Fruit fly (Drosophila melanogaster) whole organism, pupa: ENCODE data around the gene CG16736.
A peak's percentile ranks its signal among the peaks of the same experiment; 100 is the strongest.

Source experiments
- CG10348 ChIP-seq: fragments of 200-800 bp; sonication (Bioruptor generic); IDR thresholded peaks from 2 replicates; pipeline ENCODE4 v1.3.6; 2022; ENCODE audit warnings: missing biosample characterization, missing genetic modification characterization
- CG12605 ChIP-seq: fragments of 200-800 bp; sonication (Bioruptor generic); IDR thresholded peaks from 2 replicates; pipeline ENCODE4 v1.3.6; 2022; ENCODE audit warnings: missing biosample characterization, missing genetic modification characterization
- CG13204 ChIP-seq: fragments of 200-800 bp; sonication (Bioruptor generic); optimal IDR thresholded peaks from 2 replicates; lab custom pipeline; 2018; ENCODE audit warnings: missing biosample characterization, mild to moderate bottlenecking, missing genetic modification characterization, moderate library complexity
- CG14655 ChIP-seq: fragments of 200-800 bp; sonication (Bioruptor generic); optimal IDR thresholded peaks from 3 replicates; lab custom pipeline; 2017; ENCODE audit warnings: mild to moderate bottlenecking, missing biosample characterization, missing genetic modification reagents, missing genetic modification characterization
- CG15710 ChIP-seq: fragments of 200-800 bp; sonication (Bioruptor generic); optimal IDR thresholded peaks from 2 replicates; lab custom pipeline; 2018; ENCODE audit warnings: missing biosample characterization, mild to moderate bottlenecking, missing genetic modification characterization, moderate library complexity
- CG17806 ChIP-seq: fragments of 200-800 bp; sonication (Bioruptor generic); optimal IDR thresholded peaks from 2 replicates; lab custom pipeline; 2018; ENCODE audit warnings: missing biosample characterization, mild to moderate bottlenecking, missing genetic modification characterization, moderate library complexity
- CG32121 ChIP-seq: fragments of 200-800 bp; sonication (Bioruptor generic); IDR thresholded peaks from 2 replicates; pipeline ENCODE4 v1.3.6; 2022; ENCODE audit warnings: missing biosample characterization, missing genetic modification characterization
- CG34367 ChIP-seq: fragments of 200-800 bp; sonication (Bioruptor generic); optimal IDR thresholded peaks from 2 replicates; lab custom pipeline; 2018; ENCODE audit warnings: missing biosample characterization, mild to moderate bottlenecking, missing genetic modification characterization
- CG4496 ChIP-seq: fragments of 200-800 bp; sonication (Bioruptor generic); IDR thresholded peaks from 3 replicates; pipeline ENCODE4 v1.3.6; 2022; ENCODE audit warnings: missing biosample characterization, missing genetic modification characterization
- CG8159 ChIP-seq: fragments of 200-800 bp; sonication (Bioruptor generic); optimal IDR thresholded peaks from 3 replicates; lab custom pipeline; 2018; ENCODE audit warnings: missing biosample characterization, mild to moderate bottlenecking, missing genetic modification characterization, moderate library complexity
- CG8301 ChIP-seq: fragments of 200-800 bp; sonication (Bioruptor generic); optimal IDR thresholded peaks from 2 replicates; lab custom pipeline; 2018; ENCODE audit warnings: missing biosample characterization, mild to moderate bottlenecking, missing genetic modification characterization
- CG9948 ChIP-seq: fragments of 200-800 bp; sonication (Bioruptor generic); optimal IDR thresholded peaks from 2 replicates; lab custom pipeline; 2018; ENCODE audit warnings: missing biosample characterization, mild to moderate bottlenecking, missing genetic modification characterization, moderate library complexity
- D1 ChIP-seq: fragments of 200-800 bp; sonication (Bioruptor generic); optimal IDR thresholded peaks from 2 replicates; lab custom pipeline; 2018; ENCODE audit warnings: missing biosample characterization, mild to moderate bottlenecking, missing genetic modification characterization, moderate library complexity
- EcR ChIP-seq: fragments of 200-800 bp; sonication (Bioruptor generic); optimal IDR thresholded peaks from 3 replicates; lab custom pipeline; 2019; ENCODE audit warnings: missing biosample characterization, missing genetic modification characterization, mild to moderate bottlenecking, moderate library complexity, missing genetic modification reagents
- Ets98B ChIP-seq: fragments of 200-800 bp; sonication (Bioruptor generic); IDR thresholded peaks from 2 replicates; pipeline ENCODE4 v1.3.6; 2022; ENCODE audit warnings: missing biosample characterization, missing genetic modification characterization
- Pif1A ChIP-seq: fragments of 200-800 bp; sonication (Bioruptor generic); optimal IDR thresholded peaks from 3 replicates; lab custom pipeline; 2016; ENCODE audit warnings: missing biosample characterization, missing genetic modification characterization
- Pif1B ChIP-seq: fragments of 200-800 bp; sonication (Bioruptor generic); optimal IDR thresholded peaks from 3 replicates; lab custom pipeline; 2016; ENCODE audit warnings: missing biosample characterization, missing genetic modification characterization
- Snoo ChIP-seq: fragments of 200-800 bp; sonication (Bioruptor generic); optimal IDR thresholded peaks from 3 replicates; lab custom pipeline; 2017; ENCODE audit warnings: missing biosample characterization, mild to moderate bottlenecking, missing genetic modification characterization, inconsistent platforms
- fd96Ca ChIP-seq: fragments of 200-800 bp; sonication (Bioruptor generic); IDR thresholded peaks from 3 replicates; pipeline ENCODE4 v1.3.6; 2022; ENCODE audit warnings: missing biosample characterization, missing genetic modification characterization
- gl ChIP-seq: fragments of 200-800 bp; sonication (Bioruptor generic); optimal IDR thresholded peaks from 2 replicates; lab custom pipeline; 2018; ENCODE audit warnings: missing biosample characterization, mild to moderate bottlenecking, missing genetic modification characterization
- rn ChIP-seq: fragments of 200-800 bp; sonication (Bioruptor generic); IDR thresholded peaks from 2 replicates; pipeline ENCODE4 v1.3.6; 2022; ENCODE audit warnings: missing biosample characterization, missing genetic modification characterization

The CG16736 gene

dm6 chr3R:9258252-9259225, 1.0 kb upstream of the CG16736 start, which contains the start of the genes Ibf2 and Ibf1:
Ibf2 (minus strand) TSS chr3R:9258501.
Ibf1 (plus strand) TSS chr3R:9258964.
- no peak for TF ChIP-seq CG13204
- no peak for TF ChIP-seq CG34367 (tag; lab: Kevin White, UChicago)
- TF ChIP-seq, all 21 proteins: peak for 0

dm6 chr3R:9254798-9255197, 2.7 kb downstream of the CG16736 start, which contains the start of gene CG16734:
CG16734 (plus strand) TSS chr3R:9255052.
- TF ChIP-seq CG17806 (tag; lab: Kevin White, UChicago) (no peak), CG8159 (no peak), CG12605 (GFP tag; lab: Robert Waterston, UW) (no peak), gl (tag; lab: Kevin White, UChicago) (no peak), CG34367 (tag; lab: Kevin White, UChicago) (no peak), rn (GFP tag; lab: Robert Waterston, UW) (no peak), EcR (GFP tag; lab: Kevin White, UChicago) (no peak), CG13204 (no peak)
- TF ChIP-seq, all 21 proteins: peak for 0

- TF ChIP-seq CG34367 (tag; lab: Kevin White, UChicago) (no peak), CG10348 (no peak), CG14655 (no peak), CG4496 (GFP tag; lab: Robert Waterston, UW) (no peak), EcR (GFP tag; lab: Kevin White, UChicago) (no peak), CG8301 (tag; lab: Kevin White, UChicago) (no peak), CG17806 (tag; lab: Kevin White, UChicago) (no peak)
Measured at dm6 chr3R:9251543-9251942, 6.0 kb downstream of the CG16736 start, which contains the start of gene St2. St2 (plus strand) TSS chr3R:9251843.

- TF ChIP-seq CG13204 = no peak
- TF ChIP-seq CG8301 (tag; lab: Kevin White, UChicago) = peak; percentile 85
- TF ChIP-seq rn (GFP tag; lab: Robert Waterston, UW) = peak; percentile 27; the same call in 1 of the 2 replicates
- TF ChIP-seq EcR (GFP tag; lab: Kevin White, UChicago) = no peak
- TF ChIP-seq CG32121 (GFP tag; lab: Robert Waterston, UW) = peak; percentile 84
- peak; percentile 85 for TF ChIP-seq CG12605 (GFP tag; lab: Robert Waterston, UW)
- peak; percentile 47 for TF ChIP-seq gl (tag; lab: Kevin White, UChicago)
- TF ChIP-seq CG14655 = peak; percentile 90
- peak; percentile 77 for TF ChIP-seq CG9948 (tag; lab: Kevin White, UChicago)
- TF ChIP-seq CG17806 (tag; lab: Kevin White, UChicago) = peak; percentile 76
- TF ChIP-seq CG4496 (GFP tag; lab: Robert Waterston, UW) = peak; percentile 93
- TF ChIP-seq Ets98B (GFP tag; lab: Robert Waterston, UW) = peak; percentile 91
- peak; percentile 66 for TF ChIP-seq CG8159
- peak; percentile 73 for TF ChIP-seq D1 (tag; lab: Kevin White, UChicago)
- TF ChIP-seq Snoo (tag; lab: Kevin White, UChicago) = peak; percentile 81
- TF ChIP-seq Pif1A = peak; percentile 77
- TF ChIP-seq Pif1B (GFP tag; lab: Kevin White, UChicago) = peak; percentile 71
- TF ChIP-seq CG34367 (tag; lab: Kevin White, UChicago) = peak; percentile 61
- TF ChIP-seq fd96Ca (GFP tag; lab: Robert Waterston, UW) = peak; percentile 78
- no peak for TF ChIP-seq CG10348
- peak; percentile 67 for TF ChIP-seq CG15710 (tag; lab: Kevin White, UChicago)
Measured at dm6 chr3R:9250868-9251267, 6.6 kb downstream of the CG16736 start.

- TF ChIP-seq CG10348 = no peak
- no peak for TF ChIP-seq CG8301 (tag; lab: Kevin White, UChicago)
- no peak for TF ChIP-seq CG14655
- no peak for TF ChIP-seq CG17806 (tag; lab: Kevin White, UChicago)
- TF ChIP-seq CG4496 (GFP tag; lab: Robert Waterston, UW) = no peak
- TF ChIP-seq rn (GFP tag; lab: Robert Waterston, UW) = no peak
- no peak for TF ChIP-seq CG13204
- no peak for TF ChIP-seq D1 (tag; lab: Kevin White, UChicago)
- TF ChIP-seq Ets98B (GFP tag; lab: Robert Waterston, UW) = no peak
- TF ChIP-seq CG9948 (tag; lab: Kevin White, UChicago) = no peak
- no peak for TF ChIP-seq CG8159
- TF ChIP-seq Pif1A = no peak
- no peak for TF ChIP-seq CG12605 (GFP tag; lab: Robert Waterston, UW)
- TF ChIP-seq CG32121 (GFP tag; lab: Robert Waterston, UW) = no peak
- no peak for TF ChIP-seq gl (tag; lab: Kevin White, UChicago)
- TF ChIP-seq, all 21 proteins: peak for 0
Measured at dm6 chr3R:9249736-9250044, 7.8 kb downstream of the CG16736 start.

- TF ChIP-seq CG34367 (tag; lab: Kevin White, UChicago) (no peak), Pif1A (no peak), Pif1B (GFP tag; lab: Kevin White, UChicago) (no peak), Ets98B (GFP tag; lab: Robert Waterston, UW) (no peak), CG10348 (no peak), gl (tag; lab: Kevin White, UChicago) (no peak), CG8301 (tag; lab: Kevin White, UChicago) (peak; percentile 61), CG15710 (tag; lab: Kevin White, UChicago) (peak; percentile 38), Snoo (tag; lab: Kevin White, UChicago) (peak; percentile 36), CG32121 (GFP tag; lab: Robert Waterston, UW) (no peak), CG9948 (tag; lab: Kevin White, UChicago) (no peak), CG17806 (tag; lab: Kevin White, UChicago) (peak; percentile 11), rn (GFP tag; lab: Robert Waterston, UW) (no peak), CG12605 (GFP tag; lab: Robert Waterston, UW) (no peak), CG4496 (GFP tag; lab: Robert Waterston, UW) (no peak), D1 (tag; lab: Kevin White, UChicago) (no peak), EcR (GFP tag; lab: Kevin White, UChicago) (peak; percentile 90), CG8159 (peak; percentile 56), CG14655 (peak; percentile 58), CG13204 (no peak), fd96Ca (GFP tag; lab: Robert Waterston, UW) (no peak)
Measured at dm6 chr3R:9249025-9249735, 8.3 kb downstream of the CG16736 start.
